Fruit fly (Drosophila melanogaster): Measurements from ENCODE around the gene CG7988.
A peak's percentile ranks its signal among the peaks of the same experiment; 100 is the strongest.

CG7988 gene

dm6 chr3R:18242089-18242955 lies 22.0 kb downstream of the CG7988 start, which contains the start of the genes CG7156 and 14-3-3epsilon (continued):
- TF ChIP-seq CG13775 (GFP tag; optimal IDR thresholded peaks at IDR 0.05), result peak; percentile 42
- TF ChIP-seq fd3F (GFP tag; optimal IDR thresholded peaks at IDR 0.05), result peak; percentile 41
- TF ChIP-seq gsb-n (tag; optimal IDR thresholded peaks at IDR 0.05), result peak; percentile 37
- peak; percentile 20 for TF ChIP-seq CG2202 (tag; optimal IDR thresholded peaks at IDR 0.05)
- TF ChIP-seq CG7928 (GFP tag; optimal IDR thresholded peaks at IDR 0.05), result no peak
- peak; percentile 26 for TF ChIP-seq odd (GFP tag; optimal IDR thresholded peaks at IDR 0.05)
- peak; percentile 66 for TF ChIP-seq CoRest (tag; optimal IDR thresholded peaks at IDR 0.05)
- TF ChIP-seq nom (GFP tag; optimal IDR thresholded peaks at IDR 0.05), result peak; percentile 41
- TF ChIP-seq tio (GFP tag; optimal IDR thresholded peaks at IDR 0.05), result no peak
- TF ChIP-seq PHDP (tag; optimal IDR thresholded peaks at IDR 0.05), result peak; percentile 75

- TF ChIP-seq sens (GFP tag) (peak; percentile 37), CG17385 (GFP tag; optimal IDR thresholded peaks at IDR 0.05) (peak; percentile 97), Fer3 (tag; optimal IDR thresholded peaks at IDR 0.05) (no peak), sqz (GFP tag; optimal IDR thresholded peaks at IDR 0.05) (peak; percentile 48), Aef1 (GFP tag; IDR thresholded peaks at IDR 0.05) (no peak), nom (GFP tag; optimal IDR thresholded peaks at IDR 0.05) (peak; percentile 27), CG1529 (GFP tag; optimal IDR thresholded peaks at IDR 0.05) (peak; percentile 55), Nf-YA (GFP tag; IDR thresholded peaks at IDR 0.05) (0 out of 2 replicates have a peak, but pooled peaks have one; percentile 4), psq (GFP tag; optimal IDR thresholded peaks at IDR 0.05) (peak; percentile 35), Trl (optimal IDR thresholded peaks at IDR 0.05) (peak in 1 of 2 experiments; percentile 27), Trl (GFP tag; optimal IDR thresholded peaks at IDR 0.05) (no peak), pzg (GFP tag; optimal IDR thresholded peaks at IDR 0.05) (no peak), CG3065 (GFP tag; optimal IDR thresholded peaks at IDR 0.05) (no peak), HLH4C (GFP tag; IDR thresholded peaks at IDR 0.05; ENCODE audit: partially characterized antibody) (0 out of 3 replicates have a peak, but pooled peaks have one; percentile 11), CG7928 (GFP tag; optimal IDR thresholded peaks at IDR 0.05) (no peak), sob (GFP tag; IDR thresholded peaks at IDR 0.05) (peak; percentile 2; the same call in 1 of the 2 replicates), CG10321 (GFP tag; IDR thresholded peaks at IDR 0.05) (peak; percentile 22; the same call in 1 of the 2 replicates)
Measured at dm6 chr3R:18243000-18243399, 22.7 kb downstream of the CG7988 start.

DNA sequence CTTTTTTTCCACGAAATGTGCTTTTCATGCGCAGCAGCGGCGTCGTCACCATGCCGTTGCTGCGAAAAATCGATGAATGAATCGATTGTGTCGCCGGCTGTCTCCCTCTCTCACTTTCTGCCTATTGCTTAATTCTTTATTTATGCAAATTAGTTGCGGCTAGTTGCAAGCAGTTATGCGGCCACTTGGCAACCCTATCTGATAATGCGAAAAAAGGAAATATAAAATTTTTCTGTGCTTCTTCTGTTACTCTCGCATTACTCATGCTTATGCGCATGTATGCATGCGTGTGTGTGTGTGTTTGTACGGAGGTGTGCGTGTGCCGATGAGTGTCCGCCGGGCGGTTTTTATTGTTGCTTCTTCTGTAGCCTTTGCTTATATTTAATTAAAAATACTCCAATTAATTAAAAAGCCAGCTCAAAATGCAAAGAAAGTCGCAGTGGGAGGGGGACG lies 23.4 kb downstream of the CG7988 start:
- TF ChIP-seq CG15073 (GFP tag; optimal IDR thresholded peaks at IDR 0.05) (no peak), Chrac-16 (GFP tag; optimal IDR thresholded peaks at IDR 0.05) (peak; percentile 25), sna (GFP tag; IDR thresholded peaks at IDR 0.05; ENCODE audit: partially characterized antibody) (no peak), CG3407 (GFP tag; optimal IDR thresholded peaks at IDR 0.05) (no peak), slou (GFP tag; optimal IDR thresholded peaks at IDR 0.05) (no peak), unc-4 (GFP tag; IDR thresholded peaks at IDR 0.05; ENCODE audit: partially characterized antibody) (no peak), Poxn (GFP tag; IDR thresholded peaks at IDR 0.05) (no peak), pum (GFP tag; optimal IDR thresholded peaks at IDR 0.05) (no peak), usp (GFP tag; optimal IDR thresholded peaks at IDR 0.05) (no peak), Asciz (GFP tag; optimal IDR thresholded peaks at IDR 0.05) (no peak), scrt (GFP tag; optimal IDR thresholded peaks at IDR 0.05) (peak; percentile 50), CrebB (tag; optimal IDR thresholded peaks at IDR 0.05) (peak; percentile 11), CG1792 (GFP tag; optimal IDR thresholded peaks at IDR 0.05) (no peak), emc (GFP tag; optimal IDR thresholded peaks at IDR 0.05) (no peak), her (GFP tag; optimal IDR thresholded peaks at IDR 0.05) (no peak), CG9817 (tag; optimal IDR thresholded peaks at IDR 0.05) (no peak), Meics (GFP tag; optimal IDR thresholded peaks at IDR 0.05) (no peak), CG12155 (GFP tag; optimal IDR thresholded peaks at IDR 0.05) (no peak), Elba2 (GFP tag; optimal IDR thresholded peaks at IDR 0.05) (no peak), CG8765 (GFP tag; IDR thresholded peaks at IDR 0.05) (no peak), az2 (GFP tag; optimal IDR thresholded peaks at IDR 0.05) (no peak), sob (GFP tag; IDR thresholded peaks at IDR 0.05) (no peak), CG31388 (GFP tag; optimal IDR thresholded peaks at IDR 0.05) (no peak)

All from whole organism, embryonic.